Fruit fly (Drosophila melanogaster) Kc167 (cell line): ENCODE measurements around the gene Gr93d.

Experiments
- Myc ChIP-seq: fragments of >200 bp; optimal IDR thresholded peaks from 2 replicates; lab custom pipeline; 2017; ENCODE audit warnings: missing external identifiers
- Sin3A ChIP-seq: fragments of >200 bp; optimal IDR thresholded peaks from 2 replicates; lab custom pipeline; 2018; ENCODE audit warnings: missing external identifiers
- h ChIP-seq: fragments of >200 bp; optimal IDR thresholded peaks from 3 replicates; lab custom pipeline; 2018; ENCODE audit warnings: missing external identifiers
- psq ChIP-seq: fragments of >200 bp; optimal IDR thresholded peaks from 2 replicates; lab custom pipeline; 2017; ENCODE audit warnings: missing external identifiers
- ttk ChIP-seq: sonication (Bioruptor generic); optimal IDR thresholded peaks from 2 replicates; lab custom pipeline; 2017; ENCODE audit warnings: missing external identifiers

- TF ChIP-seq h (no peak), Myc (lab: Kevin White, UChicago) (no peak), psq (lab: Kevin White, UChicago) (no peak), Sin3A (lab: Kevin White, UChicago) (no peak), ttk (lab: Kevin White, UChicago) (no peak)
These were observed 9.0 kb upstream of the Gr93d start for dm6 chr3R:21855469-21855826.
